4 worm cellular contexts compared by ENCODE assay signal in the genomic region with DNA sequence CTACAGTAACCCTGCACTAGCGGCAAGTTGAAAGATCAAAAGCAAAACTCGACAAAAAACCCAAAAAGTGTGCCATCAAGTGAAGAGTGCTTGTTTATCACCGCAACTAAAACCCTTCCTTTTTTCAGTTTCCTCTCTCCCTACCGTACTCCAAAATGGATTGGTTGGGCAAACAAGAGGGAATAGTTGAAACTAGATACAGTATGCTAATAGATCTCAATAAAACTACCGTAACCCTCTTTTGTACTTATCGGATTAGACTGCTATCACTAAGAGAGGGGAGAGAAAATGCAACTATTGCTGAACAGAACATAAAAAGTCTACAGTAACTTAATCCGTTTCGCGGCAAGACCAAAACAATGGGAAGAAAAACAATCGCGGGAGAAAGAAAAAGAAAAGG.
TF ChIP-seq lines count a peak whose summit lies in the region.

No protein-coding gene starts in this region.

TF ChIP-seq in whole organism, L1 larva, 84 proteins besides CTCF, POLR2A, EP300 and RAD21:
- TF ChIP-seq blmp-1 (tag; optimal IDR thresholded peaks at IDR 0.05; lab: Kevin White, UChicago) (peak; percentile 8), lsy-2 (tag; optimal IDR thresholded peaks at IDR 0.05; lab: Kevin White, UChicago) (peak in 1 of 2 experiments; percentile 49), swsn-7 (tag; optimal IDR thresholded peaks at IDR 0.05; lab: Kevin White, UChicago) (no peak), lin-35 (GFP tag; optimal IDR thresholded peaks at IDR 0.05; lab: Kevin White, UChicago) (peak in 1 of 2 experiments; percentile 6)
TF ChIP-seq in whole organism, L1 larva: peak in this region for 3.

TF ChIP-seq in whole organism, L3 larva, 47 proteins besides CTCF, POLR2A, EP300 and RAD21:
- TF ChIP-seq ama-1 (optimal IDR thresholded peaks at IDR 0.05; lab: Kevin White, UChicago) = peak; percentile 52
- TF ChIP-seq elt-1 (tag; optimal IDR thresholded peaks at IDR 0.05; lab: Kevin White, UChicago) = no peak
- TF ChIP-seq skn-1 (tag; optimal IDR thresholded peaks at IDR 0.05; lab: Kevin White, UChicago) = no peak
- no peak for TF ChIP-seq nhr-43 (tag; optimal IDR thresholded peaks at IDR 0.05; lab: Kevin White, UChicago; ENCODE audit: poor library complexity, severe bottlenecking)
- TF ChIP-seq mml-1 (tag; optimal IDR thresholded peaks at IDR 0.05; lab: Kevin White, UChicago) = no peak
- TF ChIP-seq nhr-23 (tag; optimal IDR thresholded peaks at IDR 0.05; lab: Kevin White, UChicago) = no peak
- no peak for TF ChIP-seq ztf-4 (tag; optimal IDR thresholded peaks at IDR 0.05; lab: Kevin White, UChicago)
- TF ChIP-seq elt-2 (tag; optimal IDR thresholded peaks at IDR 0.05; lab: Kevin White, UChicago) = peak; percentile 33
- TF ChIP-seq nfya-1 (tag; optimal IDR thresholded peaks at IDR 0.05; lab: Kevin White, UChicago; ENCODE audit: insufficient read depth) = peak; percentile 34
- TF ChIP-seq zag-1 (tag; optimal IDR thresholded peaks at IDR 0.05; lab: Kevin White, UChicago) = no peak
- TF ChIP-seq nhr-76 (tag; optimal IDR thresholded peaks at IDR 0.05; lab: Kevin White, UChicago) = no peak
- no peak for TF ChIP-seq fos-1 (tag; optimal IDR thresholded peaks at IDR 0.05; lab: Kevin White, UChicago)
- TF ChIP-seq pha-4 (tag; optimal IDR thresholded peaks at IDR 0.05; lab: Kevin White, UChicago) = peak; percentile 47
- TF ChIP-seq sea-2 (GFP tag; optimal IDR thresholded peaks at IDR 0.05; lab: Kevin White, UChicago) = no peak

TF ChIP-seq in whole organism, L4 larva, 104 proteins besides CTCF, POLR2A, EP300 and RAD21:
- no peak for TF ChIP-seq zag-1 (tag; optimal IDR thresholded peaks at IDR 0.05; lab: Kevin White, UChicago)
- TF ChIP-seq lsy-2 (tag; optimal IDR thresholded peaks at IDR 0.05; lab: Kevin White, UChicago) = peak in 1 of 2 experiments; percentile 57
- TF ChIP-seq nhr-10 (tag; optimal IDR thresholded peaks at IDR 0.05; lab: Kevin White, UChicago) = no peak
- TF ChIP-seq dmd-9 (GFP tag; IDR thresholded peaks at IDR 0.05; lab: Robert Waterston, UW) = no peak
- no peak for TF ChIP-seq daf-16 (GFP tag; optimal IDR thresholded peaks at IDR 0.05; lab: Kevin White, UChicago)
- TF ChIP-seq daf-16 (tag; optimal IDR thresholded peaks at IDR 0.05; lab: Kevin White, UChicago) = peak; percentile 41
- TF ChIP-seq pqm-1 (tag; optimal IDR thresholded peaks at IDR 0.05; lab: Kevin White, UChicago) = peak; percentile 8
- TF ChIP-seq nhr-28 (tag; optimal IDR thresholded peaks at IDR 0.05; lab: Kevin White, UChicago) = peak; percentile 47

TF ChIP-seq in whole organism, young adult, 124 proteins besides CTCF, POLR2A, EP300 and RAD21:
- TF ChIP-seq nfya-2 (GFP tag; IDR thresholded peaks at IDR 0.05; lab: Robert Waterston, UW) (0 out of 2 replicates have a peak, but pooled peaks have one; percentile 26), C06A6.2 (GFP tag; conservative IDR thresholded peaks at IDR 0.05; lab: Robert Waterston, UW) (no peak), unc-62 (GFP tag; optimal IDR thresholded peaks at IDR 0.05; lab: Kevin White, UChicago) (no peak)
